Fruit fly (Drosophila melanogaster): Measurements from ENCODE around the gene Elp1.

dm6 chr3R:11650105-11651039, at the start of gene Elp1, which contains the start of gene Csk:
- TF ChIP-seq Dip3 (GFP tag; optimal IDR thresholded peaks at IDR 0.05): peak; percentile 35
- no peak for TF ChIP-seq p53 (GFP tag; optimal IDR thresholded peaks at IDR 0.05)
- TF ChIP-seq z (GFP tag; IDR thresholded peaks at IDR 0.05): no peak
- no peak for TF ChIP-seq C15 (GFP tag; IDR thresholded peaks at IDR 0.05)
- TF ChIP-seq Bgb (GFP tag; IDR thresholded peaks at IDR 0.05; ENCODE audit: partially characterized antibody): peak; percentile 30; the same call in 1 of the 2 replicates
- no peak for TF ChIP-seq salm (tag; optimal IDR thresholded peaks at IDR 0.05)
- TF ChIP-seq dmrt11E (tag; optimal IDR thresholded peaks at IDR 0.05): peak; percentile 58
- no peak for TF ChIP-seq CkIIα-i1 (GFP tag; IDR thresholded peaks at IDR 0.05)
- peak; percentile 96 for TF ChIP-seq CG9797 (GFP tag; optimal IDR thresholded peaks at IDR 0.05)
- no peak for TF ChIP-seq Six4 (GFP tag; optimal IDR thresholded peaks at IDR 0.05)
- peak; percentile 49; the same call in 2 of the 3 replicates for TF ChIP-seq dysf (GFP tag; IDR thresholded peaks at IDR 0.05)
- TF ChIP-seq Atf-2 (GFP tag; optimal IDR thresholded peaks at IDR 0.05): peak; percentile 6
- peak; percentile 27 for TF ChIP-seq mirr (GFP tag; optimal IDR thresholded peaks at IDR 0.05)
